Worm (Caenorhabditis elegans) whole organism, midembryonic: ENCODE measurements around the gene chil-8.

Experiments
- T22C8.4 ChIP-seq: fragments of 200-800 bp; sonication (Bioruptor generic); IDR thresholded peaks from 2 replicates; pipeline ENCODE4 v1.3.6; 2022; ENCODE audit warnings: missing genetic modification characterization, missing compliant biosample characterization
- cog-1 ChIP-seq: sonication (generic microtip); optimal IDR thresholded peaks from 2 replicates; lab custom pipeline; 2016; ENCODE audit warnings: missing genetic modification characterization, missing compliant biosample characterization
- flt-1 ChIP-seq: fragments of 200-800 bp; sonication (Bioruptor generic); IDR thresholded peaks from 2 replicates; pipeline ENCODE4 v1.3.6; 2022; ENCODE audit warnings: missing genetic modification characterization, missing compliant biosample characterization
- klf-2 ChIP-seq: fragments of 200-800 bp; sonication (Bioruptor generic); conservative IDR thresholded peaks from 2 replicates; pipeline ENCODE4 v1.3.6; 2022; ENCODE audit warnings: missing genetic modification reagents, missing genetic modification characterization, missing compliant biosample characterization
- med-1 ChIP-seq: sonication (generic microtip); optimal IDR thresholded peaks from 2 replicates; lab custom pipeline; 2017; ENCODE audit warnings: missing genetic modification characterization, mild to moderate bottlenecking, missing compliant biosample characterization, antibody characterized with exemption, missing genetic modification reagents; ENCODE audit not compliant: insufficient read depth
- ref-1 ChIP-seq: fragments of 200-800 bp; sonication (Bioruptor generic); conservative IDR thresholded peaks from 2 replicates; pipeline ENCODE4 v1.3.6; 2022; ENCODE audit warnings: missing genetic modification reagents, missing genetic modification characterization, missing compliant biosample characterization
- tab-1 ChIP-seq: fragments of 200-800 bp; sonication (Bioruptor generic); IDR thresholded peaks from 2 replicates; pipeline ENCODE4 v1.3.6; 2022; ENCODE audit warnings: missing genetic modification characterization, missing compliant biosample characterization
- ztf-23 ChIP-seq: fragments of 200-800 bp; sonication (Bioruptor generic); IDR thresholded peaks from 2 replicates; pipeline ENCODE4 v1.3.6; 2022; ENCODE audit warnings: missing genetic modification reagents, missing genetic modification characterization, missing compliant biosample characterization
- ztf-29 ChIP-seq: fragments of 200-800 bp; sonication (Bioruptor generic); IDR thresholded peaks from 2 replicates; pipeline ENCODE4 v1.3.6; 2022; ENCODE audit warnings: missing genetic modification reagents, missing genetic modification characterization, missing compliant biosample characterization

chil-8 gene

ce11 chrII:9828502-9828901 lies 44.4 kb downstream of the chil-8 start:
- TF ChIP-seq klf-2 (GFP tag; lab: Robert Waterston, UW): no peak
- no peak for TF ChIP-seq ztf-23
- no peak for TF ChIP-seq tab-1 (GFP tag; lab: Robert Waterston, UW)
- no peak for TF ChIP-seq cog-1
- no peak for TF ChIP-seq flt-1 (GFP tag; lab: Robert Waterston, UW)
- TF ChIP-seq ref-1 (GFP tag; lab: Robert Waterston, UW): no peak
- TF ChIP-seq med-1 (GFP tag; lab: Kevin White, UChicago): no peak
- no peak for TF ChIP-seq T22C8.4 (GFP tag; lab: Robert Waterston, UW)
- TF ChIP-seq ztf-29 (GFP tag; lab: Robert Waterston, UW): no peak

DNA sequence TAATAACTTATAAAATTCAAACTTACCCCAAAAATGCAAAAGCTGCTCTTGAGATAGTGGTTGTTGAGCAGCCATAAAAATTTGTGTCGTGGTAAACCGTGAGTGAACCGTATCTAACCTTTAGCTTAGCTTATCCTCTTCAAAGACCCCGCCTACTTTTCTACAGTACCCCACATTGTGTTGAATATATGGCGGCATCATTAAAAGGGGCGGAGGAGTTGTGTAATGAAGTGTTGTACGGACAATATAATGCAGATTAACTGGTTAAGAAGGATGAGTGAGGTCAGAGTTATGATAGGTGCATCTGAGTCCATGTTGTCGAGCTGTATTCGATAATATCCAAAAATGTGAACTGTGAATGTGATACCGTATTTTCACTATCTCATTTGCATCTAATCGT lies 45.0 kb downstream of the chil-8 start, which contains the start of gene eyg-1:
TSS of gene eyg-1 (minus strand) at position 101 of the 400 bp plus-strand sequence.
- TF ChIP-seq klf-2 (GFP tag; lab: Robert Waterston, UW): no peak
- TF ChIP-seq ztf-23: no peak
- TF ChIP-seq flt-1 (GFP tag; lab: Robert Waterston, UW): no peak
- TF ChIP-seq T22C8.4 (GFP tag; lab: Robert Waterston, UW): no peak
- TF ChIP-seq ztf-29 (GFP tag; lab: Robert Waterston, UW): no peak
- no peak for TF ChIP-seq cog-1
- TF ChIP-seq ref-1 (GFP tag; lab: Robert Waterston, UW): no peak
- no peak for TF ChIP-seq med-1 (GFP tag; lab: Kevin White, UChicago)
- TF ChIP-seq tab-1 (GFP tag; lab: Robert Waterston, UW): no peak

DNA sequence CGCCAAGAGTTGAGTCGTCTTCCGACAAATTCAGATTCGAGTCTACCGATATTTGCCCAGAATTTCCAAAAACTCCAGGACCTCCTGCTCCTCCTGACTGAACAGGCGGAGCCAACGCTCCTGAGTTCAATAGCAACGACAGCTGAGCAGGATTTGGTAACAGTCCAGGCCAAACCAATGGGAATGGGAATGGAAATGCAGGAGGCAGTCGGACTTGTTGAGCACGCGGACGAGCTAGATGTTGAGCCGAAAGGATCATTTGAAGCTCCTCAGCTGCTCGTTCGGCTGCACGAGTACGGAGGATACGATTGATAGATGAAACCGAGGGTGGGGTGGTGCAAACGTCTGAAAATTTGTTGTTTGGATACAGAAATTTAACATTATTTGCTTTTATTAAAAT lies 45.9 kb downstream of the chil-8 start:
- TF ChIP-seq klf-2 (GFP tag; lab: Robert Waterston, UW): no peak
- TF ChIP-seq cog-1: no peak
- TF ChIP-seq med-1 (GFP tag; lab: Kevin White, UChicago): no peak
- no peak for TF ChIP-seq T22C8.4 (GFP tag; lab: Robert Waterston, UW)
- no peak for TF ChIP-seq ztf-29 (GFP tag; lab: Robert Waterston, UW)
- no peak for TF ChIP-seq tab-1 (GFP tag; lab: Robert Waterston, UW)
- TF ChIP-seq ref-1 (GFP tag; lab: Robert Waterston, UW): no peak
- TF ChIP-seq ztf-23: no peak
- no peak for TF ChIP-seq flt-1 (GFP tag; lab: Robert Waterston, UW)
